Fruit fly (Drosophila melanogaster) whole organism, wandering third instar larva: ENCODE results near the gene sstn.

Experiments used
- CG9705 ChIP-seq: fragments of 200-800 bp; sonication (Bioruptor generic); optimal IDR thresholded peaks from 2 replicates; lab custom pipeline; 2018; ENCODE audit warnings: missing biosample characterization, mild to moderate bottlenecking, missing genetic modification characterization
- Dfd ChIP-seq: fragments of >200 bp; optimal IDR thresholded peaks from 2 replicates; lab custom pipeline; 2017; ENCODE audit warnings: missing biosample characterization, missing genetic modification characterization
- GATAd ChIP-seq: sonication (Bioruptor generic); optimal IDR thresholded peaks from 2 replicates; lab custom pipeline; 2016; ENCODE audit warnings: missing biosample characterization, missing genetic modification characterization
- Hr83 ChIP-seq: fragments of 200-300 bp; sonication (Bioruptor generic); optimal IDR thresholded peaks from 2 replicates; lab custom pipeline; 2016; ENCODE audit warnings: missing biosample characterization, mild to moderate bottlenecking, missing genetic modification characterization, moderate library complexity; ENCODE audit not compliant: poor library complexity, severe bottlenecking
- Jra ChIP-seq: sonication (Bioruptor generic); optimal IDR thresholded peaks from 2 replicates; lab custom pipeline; 2016; ENCODE audit warnings: missing biosample characterization, missing genetic modification characterization
- Myc ChIP-seq: fragments of >200 bp; optimal IDR thresholded peaks from 2 replicates; lab custom pipeline; 2017
- OdsH ChIP-seq: fragments of 200-800 bp; sonication (Bioruptor generic); optimal IDR thresholded peaks from 2 replicates; lab custom pipeline; 2016; ENCODE audit warnings: missing biosample characterization, mild to moderate bottlenecking, missing genetic modification characterization
- Sp1 ChIP-seq: fragments of 200-800 bp; sonication (Bioruptor generic); optimal IDR thresholded peaks from 3 replicates; lab custom pipeline; 2019; ENCODE audit warnings: missing biosample characterization, mild to moderate bottlenecking, missing genetic modification characterization, moderate library complexity
- br ChIP-seq: fragments of 200-800 bp; sonication (Bioruptor generic); optimal IDR thresholded peaks from 2 replicates; lab custom pipeline; 2016; ENCODE audit warnings: missing biosample characterization, missing genetic modification characterization
- fru ChIP-seq: fragments of 200-800 bp; sonication (Bioruptor generic); optimal IDR thresholded peaks from 3 replicates; lab custom pipeline; 2016; ENCODE audit warnings: missing biosample characterization, mild to moderate bottlenecking, missing genetic modification characterization
- usp ChIP-seq: fragments of >200 bp; optimal IDR thresholded peaks from 2 replicates; lab custom pipeline; 2017; ENCODE audit warnings: missing biosample characterization, missing genetic modification characterization

DNA sequence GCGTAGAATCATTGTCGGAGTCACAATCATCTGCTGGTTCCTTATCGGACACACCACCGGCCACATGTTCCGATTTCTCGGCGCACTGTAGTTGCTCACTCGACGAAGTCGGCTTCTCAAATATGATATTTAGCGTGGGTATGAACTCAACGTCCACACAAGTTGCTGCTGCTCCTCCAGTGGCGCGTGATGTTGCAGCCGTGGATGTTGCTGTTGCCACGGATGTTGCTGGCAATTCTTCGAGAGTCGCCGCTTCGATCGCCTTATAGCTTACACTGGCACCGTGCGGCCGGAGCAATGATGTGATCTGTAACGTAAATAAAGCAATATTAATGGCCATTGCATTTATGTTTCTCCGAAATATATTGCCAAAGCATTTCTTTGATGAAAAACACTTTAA, 10.2 kb downstream of the sstn start:
- TF ChIP-seq Hr83 (GFP tag; lab: Kevin White, UChicago) = no peak
- no peak for TF ChIP-seq Sp1 (GFP tag; lab: Kevin White, UChicago)
- no peak for TF ChIP-seq CG9705
- TF ChIP-seq GATAd (GFP tag; lab: Kevin White, UChicago) = no peak
- no peak for TF ChIP-seq usp (GFP tag; lab: Kevin White, UChicago)
- no peak for TF ChIP-seq br
- no peak for TF ChIP-seq Dfd (GFP tag; lab: Kevin White, UChicago)
- no peak for TF ChIP-seq Jra (GFP tag; lab: Kevin White, UChicago)
- TF ChIP-seq fru (GFP tag; lab: Kevin White, UChicago) = no peak
- TF ChIP-seq Myc (lab: Kevin White, UChicago) = no peak
- TF ChIP-seq OdsH (GFP tag; lab: Kevin White, UChicago) = no peak
